Fruit fly (Drosophila melanogaster) whole organism, embryonic: ENCODE data around the gene CG43401.

Experiments
- Ada2b ChIP-seq: fragments of 200-800 bp; sonication (Bioruptor generic); IDR thresholded peaks from 2 replicates; pipeline ENCODE4 v1.3.6; 2022; ENCODE audit warnings: missing biosample characterization, missing genetic modification characterization
- CG10462 ChIP-seq: fragments of 200-800 bp; sonication (Bioruptor generic); optimal IDR thresholded peaks from 2 replicates; lab custom pipeline; 2016; ENCODE audit warnings: missing biosample characterization, missing genetic modification characterization
- CG12769 ChIP-seq: fragments of 200-800 bp; sonication (Bioruptor generic); optimal IDR thresholded peaks from 2 replicates; lab custom pipeline; 2019; ENCODE audit warnings: missing biosample characterization, mild to moderate bottlenecking, missing genetic modification characterization, moderate library complexity
- CG13296 ChIP-seq: fragments of 200-800 bp; sonication (Bioruptor generic); optimal IDR thresholded peaks from 3 replicates; lab custom pipeline; 2018; ENCODE audit warnings: missing biosample characterization, mild to moderate bottlenecking, missing genetic modification characterization
- CG13894 ChIP-seq: fragments of 200-800 bp; sonication (Bioruptor generic); optimal IDR thresholded peaks from 3 replicates; lab custom pipeline; 2018; ENCODE audit warnings: missing biosample characterization, mild to moderate bottlenecking, missing genetic modification characterization, moderate library complexity
- CG1647 ChIP-seq: fragments of 200-800 bp; sonication (Bioruptor generic); optimal IDR thresholded peaks from 3 replicates; lab custom pipeline; 2016; ENCODE audit warnings: missing biosample characterization, missing genetic modification characterization
- CG17361 ChIP-seq: fragments of 200-800 bp; sonication (Bioruptor generic); IDR thresholded peaks from 3 replicates; pipeline ENCODE4 v1.3.6; 2022; ENCODE audit warnings: missing biosample characterization, missing genetic modification characterization
- CG2875 ChIP-seq: fragments of 200-800 bp; sonication (Bioruptor generic); optimal IDR thresholded peaks from 2 replicates; lab custom pipeline; 2017; ENCODE audit warnings: missing biosample characterization, mild to moderate bottlenecking, missing genetic modification characterization, missing genetic modification reagents
- CG30020 ChIP-seq: fragments of 200-800 bp; optimal IDR thresholded peaks from 2 replicates; lab custom pipeline; 2019; ENCODE audit warnings: missing biosample characterization, mild to moderate bottlenecking, missing genetic modification characterization, moderate library complexity
- CG31365 ChIP-seq: fragments of 200-800 bp; sonication (Bioruptor generic); optimal IDR thresholded peaks from 2 replicates; lab custom pipeline; 2018; ENCODE audit warnings: missing biosample characterization, mild to moderate bottlenecking, missing genetic modification characterization
- CG3163 ChIP-seq: fragments of 200-800 bp; sonication (Bioruptor generic); optimal IDR thresholded peaks from 3 replicates; lab custom pipeline; 2016; ENCODE audit warnings: missing biosample characterization, missing genetic modification characterization
- CG6254 ChIP-seq: fragments of 200-800 bp; sonication (Bioruptor generic); optimal IDR thresholded peaks from 3 replicates; lab custom pipeline; 2017; ENCODE audit warnings: mild to moderate bottlenecking, missing biosample characterization, missing genetic modification reagents, missing genetic modification characterization
- Chrac-16 ChIP-seq: fragments of 200-800 bp; sonication (Bioruptor generic); optimal IDR thresholded peaks from 3 replicates; lab custom pipeline; 2016; ENCODE audit warnings: missing biosample characterization, missing genetic modification characterization
- Dip2 ChIP-seq: fragments of 200-800 bp; sonication (Bioruptor generic); IDR thresholded peaks from 2 replicates; pipeline ENCODE4 v1.3.6; 2022; ENCODE audit warnings: missing biosample characterization, missing genetic modification characterization
- Drgx ChIP-seq: fragments of 200-800 bp; sonication (Bioruptor generic); IDR thresholded peaks from 2 replicates; pipeline ENCODE4 v1.3.6; 2022; ENCODE audit warnings: missing biosample characterization, missing genetic modification characterization
- E2f2 ChIP-seq: fragments of 200-800 bp; sonication (Bioruptor generic); IDR thresholded peaks from 2 replicates; pipeline ENCODE4 v1.3.6; 2022; ENCODE audit warnings: missing biosample characterization, missing genetic modification characterization
- Elba2 ChIP-seq: fragments of 200-800 bp; sonication (Bioruptor generic); optimal IDR thresholded peaks from 3 replicates; lab custom pipeline; 2016; ENCODE audit warnings: missing biosample characterization, missing genetic modification characterization
- H2.0 ChIP-seq: fragments of 200-800 bp; sonication (Bioruptor generic); IDR thresholded peaks from 2 replicates; pipeline ENCODE4 v1.3.6; 2022; ENCODE audit warnings: missing biosample characterization, missing genetic modification characterization
- HLH3B ChIP-seq: fragments of 200-800 bp; sonication (Bioruptor generic); IDR thresholded peaks from 2 replicates; pipeline ENCODE4 v1.3.6; 2022; ENCODE audit warnings: missing biosample characterization, missing genetic modification characterization
- Hr3 ChIP-seq: fragments of 200-800 bp; sonication (Bioruptor generic); optimal IDR thresholded peaks from 3 replicates; lab custom pipeline; 2016; ENCODE audit warnings: missing biosample characterization, missing genetic modification characterization
- Lhr ChIP-seq: fragments of 200-800 bp; sonication (Bioruptor generic); optimal IDR thresholded peaks from 3 replicates; lab custom pipeline; 2017; ENCODE audit warnings: mild to moderate bottlenecking, missing biosample characterization, missing genetic modification reagents, missing genetic modification characterization
- MBD-R2 ChIP-seq: fragments of 200-800 bp; sonication (Bioruptor generic); IDR thresholded peaks from 2 replicates; pipeline ENCODE4 v1.3.6; 2022; ENCODE audit warnings: missing biosample characterization, missing genetic modification characterization
- Sry-β ChIP-seq: fragments of 200-800 bp; sonication (Bioruptor generic); optimal IDR thresholded peaks from 2 replicates; lab custom pipeline; 2018; ENCODE audit warnings: missing biosample characterization, mild to moderate bottlenecking, missing genetic modification characterization, moderate library complexity
- Ssrp ChIP-seq: fragments of 200-800 bp; sonication (Bioruptor generic); optimal IDR thresholded peaks from 2 replicates; lab custom pipeline; 2018; ENCODE audit warnings: missing biosample characterization, mild to moderate bottlenecking, missing genetic modification characterization, moderate library complexity
- Vsx1 ChIP-seq: fragments of 200-800 bp; sonication (Bioruptor generic); optimal IDR thresholded peaks from 2 replicates; lab custom pipeline; 2017; ENCODE audit warnings: missing biosample characterization, mild to moderate bottlenecking, missing genetic modification characterization, missing genetic modification reagents
- ap ChIP-seq: fragments of 200-800 bp; sonication (Bioruptor generic); IDR thresholded peaks from 2 replicates; pipeline ENCODE4 v1.3.6; 2022; ENCODE audit warnings: missing biosample characterization, missing genetic modification characterization
- bigmax ChIP-seq: fragments of 200-800 bp; sonication (Bioruptor generic); optimal IDR thresholded peaks from 2 replicates; lab custom pipeline; 2018; ENCODE audit warnings: missing biosample characterization, mild to moderate bottlenecking, missing genetic modification characterization
- chm ChIP-seq: fragments of 200-800 bp; sonication (Bioruptor generic); IDR thresholded peaks from 2 replicates; pipeline ENCODE4 v1.3.6; 2022; ENCODE audit warnings: missing biosample characterization, missing genetic modification characterization
- corto ChIP-seq: fragments of 200-800 bp; sonication (Bioruptor generic); optimal IDR thresholded peaks from 2 replicates; lab custom pipeline; 2016; ENCODE audit warnings: missing biosample characterization, mild to moderate bottlenecking, missing genetic modification characterization, moderate library complexity
- crol ChIP-seq: fragments of 200-800 bp; sonication (Bioruptor generic); IDR thresholded peaks from 2 replicates; pipeline ENCODE4 v1.3.6; 2022; ENCODE audit warnings: missing biosample characterization, missing genetic modification characterization
- cwo ChIP-seq: fragments of 200-800 bp; sonication (Bioruptor generic); optimal IDR thresholded peaks from 3 replicates; lab custom pipeline; 2017; ENCODE audit warnings: missing biosample characterization, missing genetic modification characterization, mild to moderate bottlenecking, moderate library complexity, missing genetic modification reagents
- dpn ChIP-seq, 2 experiments: fragments of 200-800 bp; sonication (Bioruptor generic); optimal IDR thresholded peaks; 3 replicates each; lab custom pipeline; 2016; ENCODE audit warnings: missing biosample characterization in 2 of 2, missing genetic modification characterization in 2 of 2
- fd64A ChIP-seq: fragments of 200-800 bp; sonication (Bioruptor generic); optimal IDR thresholded peaks from 3 replicates; lab custom pipeline; 2018; ENCODE audit warnings: missing biosample characterization, mild to moderate bottlenecking, missing genetic modification characterization
- gcm ChIP-seq: fragments of 200-800 bp; sonication (Bioruptor generic); optimal IDR thresholded peaks from 2 replicates; lab custom pipeline; 2019; ENCODE audit warnings: missing biosample characterization, mild to moderate bottlenecking, missing genetic modification characterization, moderate library complexity
- gcm2 ChIP-seq: fragments of 200-800 bp; sonication (Bioruptor generic); optimal IDR thresholded peaks from 2 replicates; lab custom pipeline; 2016; ENCODE audit warnings: missing biosample characterization, missing genetic modification characterization
- her ChIP-seq: fragments of 200-800 bp; sonication (Bioruptor generic); optimal IDR thresholded peaks from 2 replicates; lab custom pipeline; 2016; ENCODE audit warnings: missing biosample characterization, missing genetic modification characterization
- hkb ChIP-seq, 2 experiments: fragments of 200-800 bp in 1 of 2; fragments of >200 bp in 1 of 2; sonication (Bioruptor generic) in 1 of 2; IDR thresholded peaks in 1 of 2; optimal IDR thresholded peaks in 1 of 2; 2 replicates each; pipeline versions ENCODE4 v1.3.6 to Lab custom; 2017 to 2022; ENCODE audit warnings: missing biosample characterization in 1 of 2, missing genetic modification characterization in 1 of 2
- kah ChIP-seq: fragments of 200-800 bp; sonication (Bioruptor generic); optimal IDR thresholded peaks from 2 replicates; lab custom pipeline; 2018; ENCODE audit warnings: missing biosample characterization, mild to moderate bottlenecking, missing genetic modification characterization
- knrl ChIP-seq: fragments of 200-800 bp; sonication (Bioruptor generic); IDR thresholded peaks from 3 replicates; pipeline ENCODE4 v1.3.6; 2022; ENCODE audit warnings: missing biosample characterization, missing genetic modification characterization; ENCODE audit not compliant: partially characterized antibody
- mam ChIP-seq: fragments of 200-800 bp; sonication (Bioruptor generic); optimal IDR thresholded peaks from 3 replicates; lab custom pipeline; 2016; ENCODE audit warnings: missing biosample characterization, missing genetic modification characterization
- nau ChIP-seq: fragments of 200-800 bp; sonication (Bioruptor generic); optimal IDR thresholded peaks from 3 replicates; lab custom pipeline; 2017; ENCODE audit warnings: missing biosample characterization, mild to moderate bottlenecking, missing genetic modification characterization, missing genetic modification reagents
- nerfin-2 ChIP-seq: fragments of 200-800 bp; sonication (Bioruptor generic); IDR thresholded peaks from 2 replicates; pipeline ENCODE4 v1.3.6; 2022; ENCODE audit warnings: missing biosample characterization, missing genetic modification characterization; ENCODE audit not compliant: partially characterized antibody
- ro ChIP-seq: fragments of 200-800 bp; sonication (Bioruptor generic); IDR thresholded peaks from 2 replicates; pipeline ENCODE4 v1.3.6; 2022; ENCODE audit warnings: missing biosample characterization, missing genetic modification characterization
- shn ChIP-seq: fragments of 200-800 bp; sonication (Bioruptor generic); optimal IDR thresholded peaks from 3 replicates; lab custom pipeline; 2016; ENCODE audit warnings: missing biosample characterization, missing genetic modification characterization
- slou ChIP-seq: fragments of 200-800 bp; sonication (Bioruptor generic); optimal IDR thresholded peaks from 3 replicates; lab custom pipeline; 2016; ENCODE audit warnings: missing biosample characterization, missing genetic modification characterization
- sob ChIP-seq: fragments of 200-800 bp; sonication (Bioruptor generic); IDR thresholded peaks from 2 replicates; pipeline ENCODE4 v1.3.6; 2022; ENCODE audit warnings: missing biosample characterization, missing genetic modification characterization
- tin ChIP-seq: fragments of 200-800 bp; sonication (Bioruptor generic); optimal IDR thresholded peaks from 3 replicates; lab custom pipeline; 2016; ENCODE audit warnings: missing biosample characterization, missing genetic modification characterization
- tio ChIP-seq: fragments of 200-800 bp; sonication (Bioruptor generic); optimal IDR thresholded peaks from 2 replicates; lab custom pipeline; 2017; ENCODE audit warnings: missing biosample characterization, missing genetic modification characterization, inconsistent platforms
- unc-4 ChIP-seq: fragments of 200-800 bp; sonication (Bioruptor generic); IDR thresholded peaks from 2 replicates; pipeline ENCODE4 v1.3.6; 2022; ENCODE audit warnings: missing biosample characterization, missing genetic modification characterization; ENCODE audit not compliant: partially characterized antibody
- zf30C ChIP-seq: fragments of 200-800 bp; sonication (Bioruptor generic); optimal IDR thresholded peaks from 3 replicates; lab custom pipeline; 2018; ENCODE audit warnings: missing biosample characterization, mild to moderate bottlenecking, missing genetic modification characterization
- zfh2 ChIP-seq: fragments of 200-800 bp; sonication (Bioruptor generic); optimal IDR thresholded peaks from 2 replicates; lab custom pipeline; 2016; ENCODE audit warnings: missing biosample characterization, missing genetic modification characterization

CG43401 gene

DNA sequence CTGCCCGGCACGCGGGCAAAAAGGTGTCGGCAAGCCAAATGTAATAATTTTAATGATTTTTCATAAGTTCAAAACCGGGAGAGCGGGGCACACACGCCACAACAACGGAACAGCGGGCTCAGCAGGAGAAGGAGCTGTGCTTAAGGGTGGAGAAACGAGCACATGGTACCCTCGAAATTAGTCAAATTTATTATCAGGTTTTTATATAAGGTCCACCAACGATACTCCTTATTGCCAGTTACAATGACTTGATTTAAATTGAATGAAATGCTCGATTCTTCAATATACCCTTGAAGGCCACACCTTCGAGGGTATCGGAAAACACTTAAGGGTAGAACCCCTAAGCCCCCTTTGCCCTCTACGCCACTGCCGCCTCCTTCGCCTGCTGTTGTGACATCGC lies 45.2 kb downstream of the CG43401 start (continued):
- TF ChIP-seq unc-4 (GFP tag; lab: Robert Waterston, UW) (no peak), chm (GFP tag; lab: Robert Waterston, UW) (peak; percentile 79), cwo (GFP tag; lab: Kevin White, UChicago) (no peak), CG17361 (peak; percentile 44; the same call in 1 of the 3 replicates), Elba2 (GFP tag; lab: Kevin White, UChicago) (no peak), mam (peak; percentile 41), CG13296 (GFP tag; lab: Kevin White, UChicago) (no peak), CG2875 (peak; percentile 21), ro (GFP tag; lab: Robert Waterston, UW) (no peak; the same call in 1 of the 2 replicates), CG30020 (tag; lab: Kevin White, UChicago) (no peak), bigmax (no peak), HLH3B (GFP tag; lab: Robert Waterston, UW) (peak; percentile 69), Chrac-16 (GFP tag; lab: Kevin White, UChicago) (no peak), zf30C (GFP tag; lab: Kevin White, UChicago) (no peak), CG6254 (GFP tag; lab: Kevin White, UChicago) (peak; percentile 36), Ssrp (tag; lab: Kevin White, UChicago) (peak; percentile 21), zfh2 (no peak), dpn (GFP tag; optimal IDR thresholded peaks at IDR 0.05; lab: Kevin White, UChicago) (peak; percentile 5 to 18), nau (GFP tag; lab: Kevin White, UChicago) (no peak), gcm (GFP tag; lab: Kevin White, UChicago) (peak; percentile 41), Sry-β (GFP tag; lab: Kevin White, UChicago) (no peak), Drgx (no peak), tin (GFP tag; lab: Kevin White, UChicago) (peak; percentile 27), sob (GFP tag; lab: Robert Waterston, UW) (peak; percentile 49; the same call in 1 of the 2 replicates), her (no peak), gcm2 (no peak), hkb (optimal IDR thresholded peaks at IDR 0.05; lab: Kevin White, UChicago) (no peak), hkb (GFP tag; IDR thresholded peaks at IDR 0.05; lab: Robert Waterston, UW) (peak; percentile 75), CG10462 (GFP tag; lab: Kevin White, UChicago) (no peak), knrl (GFP tag; lab: Robert Waterston, UW) (0 out of 3 replicates have a peak, but pooled peaks have one; percentile 16), Dip2 (GFP tag; lab: Robert Waterston, UW) (no peak), MBD-R2 (peak; percentile 28; the same call in 1 of the 2 replicates), ap (no peak), Lhr (GFP tag; lab: Kevin White, UChicago) (no peak), CG3163 (no peak), CG12769 (tag; lab: Kevin White, UChicago) (peak; percentile 37), Ada2b (GFP tag; lab: Robert Waterston, UW) (peak; percentile 48), kah (GFP tag; lab: Kevin White, UChicago) (no peak), fd64A (GFP tag; lab: Kevin White, UChicago) (no peak), tio (GFP tag; lab: Kevin White, UChicago) (peak; percentile 25), H2.0 (GFP tag; lab: Robert Waterston, UW) (peak; percentile 55), slou (GFP tag; lab: Kevin White, UChicago) (no peak), CG1647 (GFP tag; lab: Kevin White, UChicago) (no peak), Hr3 (peak; percentile 5), E2f2 (GFP tag; lab: Robert Waterston, UW) (no peak), CG13894 (tag; lab: Kevin White, UChicago) (no peak), CG31365 (tag; lab: Kevin White, UChicago) (no peak), crol (peak; percentile 62), Vsx1 (GFP tag; lab: Kevin White, UChicago) (no peak), shn (GFP tag; lab: Kevin White, UChicago) (no peak), nerfin-2 (no peak), corto (GFP tag; lab: Kevin White, UChicago) (no peak)
